Fruit fly (Drosophila melanogaster) whole organism, embryonic: Measurements from ENCODE around the gene CG6788.
A peak's percentile ranks its signal among the peaks of the same experiment; 100 is the strongest.

Experiments
- BEAF-32 ChIP-seq: fragments of 200-800 bp; sonication (Bioruptor generic); optimal IDR thresholded peaks from 3 replicates; lab custom pipeline; 2017; ENCODE audit warnings: missing biosample characterization, missing genetic modification characterization, mild to moderate bottlenecking, moderate library complexity, missing genetic modification reagents
- CG10462 ChIP-seq: fragments of 200-800 bp; sonication (Bioruptor generic); optimal IDR thresholded peaks from 2 replicates; lab custom pipeline; 2016; ENCODE audit warnings: missing biosample characterization, missing genetic modification characterization
- CG13424 ChIP-seq: fragments of 200-800 bp; sonication (Bioruptor generic); optimal IDR thresholded peaks from 2 replicates; lab custom pipeline; 2019; ENCODE audit warnings: missing biosample characterization, mild to moderate bottlenecking, missing genetic modification characterization, moderate library complexity
- CG14441 ChIP-seq: fragments of 200-800 bp; sonication (Bioruptor generic); IDR thresholded peaks from 2 replicates; pipeline ENCODE4 v1.3.6; 2022; ENCODE audit warnings: missing biosample characterization, missing genetic modification characterization
- CG14710 ChIP-seq: fragments of 200-800 bp; sonication (Bioruptor generic); optimal IDR thresholded peaks from 3 replicates; lab custom pipeline; 2019; ENCODE audit warnings: missing biosample characterization, mild to moderate bottlenecking, missing genetic modification characterization, moderate library complexity
- CG15011 ChIP-seq: fragments of 200-800 bp; sonication (Bioruptor generic); optimal IDR thresholded peaks from 3 replicates; lab custom pipeline; 2018; ENCODE audit warnings: missing biosample characterization, mild to moderate bottlenecking, missing genetic modification characterization
- CG1603 ChIP-seq: fragments of 200-800 bp; sonication (Bioruptor generic); optimal IDR thresholded peaks from 2 replicates; lab custom pipeline; 2019; ENCODE audit warnings: missing biosample characterization, mild to moderate bottlenecking, missing genetic modification characterization, moderate library complexity
- CG18599 ChIP-seq: fragments of 200-800 bp; sonication (Bioruptor generic); optimal IDR thresholded peaks from 3 replicates; lab custom pipeline; 2017; ENCODE audit warnings: missing biosample characterization, missing genetic modification characterization, mild to moderate bottlenecking, moderate library complexity, missing genetic modification reagents
- CG2116 ChIP-seq: fragments of 200-800 bp; sonication (Bioruptor generic); optimal IDR thresholded peaks from 3 replicates; lab custom pipeline; 2018; ENCODE audit warnings: missing biosample characterization, mild to moderate bottlenecking, missing genetic modification characterization
- CG2120 ChIP-seq: fragments of 200-800 bp; sonication (Bioruptor generic); optimal IDR thresholded peaks from 3 replicates; lab custom pipeline; 2016; ENCODE audit warnings: missing biosample characterization, missing genetic modification characterization
- CG34376 ChIP-seq: fragments of 200-800 bp; sonication (Bioruptor generic); optimal IDR thresholded peaks from 2 replicates; lab custom pipeline; 2018; ENCODE audit warnings: missing biosample characterization, mild to moderate bottlenecking, missing genetic modification characterization
- CG4360 ChIP-seq: fragments of 200-800 bp; sonication (Bioruptor generic); IDR thresholded peaks from 2 replicates; pipeline ENCODE4 v1.3.6; 2022; ENCODE audit warnings: missing biosample characterization, missing genetic modification characterization
- CG8089 ChIP-seq: fragments of 200-800 bp; sonication (Bioruptor generic); optimal IDR thresholded peaks from 3 replicates; lab custom pipeline; 2016; ENCODE audit warnings: missing biosample characterization, missing genetic modification characterization
- CG8388 ChIP-seq: fragments of 200-800 bp; sonication (Bioruptor generic); optimal IDR thresholded peaks from 2 replicates; lab custom pipeline; 2019; ENCODE audit warnings: missing biosample characterization, mild to moderate bottlenecking, missing genetic modification characterization, moderate library complexity
- CG9797 ChIP-seq: fragments of 200-800 bp; sonication (Bioruptor generic); optimal IDR thresholded peaks from 3 replicates; lab custom pipeline; 2018; ENCODE audit warnings: missing biosample characterization, mild to moderate bottlenecking, missing genetic modification characterization
- CrebB ChIP-seq: fragments of 200-800 bp; sonication (Bioruptor generic); optimal IDR thresholded peaks from 3 replicates; lab custom pipeline; 2018; ENCODE audit warnings: missing biosample characterization, mild to moderate bottlenecking, missing genetic modification characterization
- Doc3 ChIP-seq: fragments of 200-800 bp; sonication (Bioruptor generic); IDR thresholded peaks from 3 replicates; pipeline ENCODE4 v1.3.6; 2022; ENCODE audit warnings: missing biosample characterization, missing genetic modification characterization; ENCODE audit not compliant: partially characterized antibody
- Dp ChIP-seq: fragments of 200-800 bp; sonication (Bioruptor generic); optimal IDR thresholded peaks from 2 replicates; lab custom pipeline; 2018; ENCODE audit warnings: missing biosample characterization, mild to moderate bottlenecking, missing genetic modification characterization, moderate library complexity
- Elba2 ChIP-seq: fragments of 200-800 bp; sonication (Bioruptor generic); optimal IDR thresholded peaks from 3 replicates; lab custom pipeline; 2016; ENCODE audit warnings: missing biosample characterization, missing genetic modification characterization
- Ets97D ChIP-seq: fragments of 200-800 bp; sonication (Bioruptor generic); optimal IDR thresholded peaks from 3 replicates; lab custom pipeline; 2016; ENCODE audit warnings: missing biosample characterization, missing genetic modification characterization
- Fer2 ChIP-seq: fragments of 200-800 bp; sonication (Bioruptor generic); optimal IDR thresholded peaks from 2 replicates; lab custom pipeline; 2018; ENCODE audit warnings: missing biosample characterization, mild to moderate bottlenecking, missing genetic modification characterization, moderate library complexity
- Hsf ChIP-seq: fragments of 200-800 bp; sonication (Bioruptor generic); optimal IDR thresholded peaks from 3 replicates; lab custom pipeline; 2016; ENCODE audit warnings: missing biosample characterization, missing genetic modification characterization
- Lpt ChIP-seq: fragments of >200 bp; optimal IDR thresholded peaks from 2 replicates; lab custom pipeline; 2018; ENCODE audit warnings: missing biosample characterization, missing genetic modification characterization
- Mad ChIP-seq: fragments of 200-800 bp; sonication (Bioruptor generic); optimal IDR thresholded peaks from 2 replicates; lab custom pipeline; 2016; ENCODE audit warnings: missing biosample characterization, missing genetic modification characterization
- Max ChIP-seq: fragments of 200-800 bp; sonication (Bioruptor generic); optimal IDR thresholded peaks from 2 replicates; lab custom pipeline; 2016; ENCODE audit warnings: missing biosample characterization, mild to moderate bottlenecking, missing genetic modification characterization
- PHDP ChIP-seq: fragments of 200-800 bp; sonication (Bioruptor generic); optimal IDR thresholded peaks from 3 replicates; lab custom pipeline; 2018; ENCODE audit warnings: missing biosample characterization, mild to moderate bottlenecking, missing genetic modification characterization, moderate library complexity
- Sin3A ChIP-seq: fragments of >200 bp; optimal IDR thresholded peaks from 2 replicates; lab custom pipeline; 2018
- Xbp1 ChIP-seq: fragments of 200-800 bp; sonication (Bioruptor generic); optimal IDR thresholded peaks from 3 replicates; lab custom pipeline; 2016; ENCODE audit warnings: missing biosample characterization, mild to moderate bottlenecking, missing genetic modification characterization
- Xrp1 ChIP-seq: fragments of 200-800 bp; sonication (Bioruptor generic); IDR thresholded peaks from 2 replicates; pipeline ENCODE4 v1.3.6; 2022; ENCODE audit warnings: missing biosample characterization, missing genetic modification characterization
- aop ChIP-seq: fragments of 200-800 bp; sonication (Bioruptor generic); IDR thresholded peaks from 2 replicates; pipeline ENCODE4 v1.3.6; 2022; ENCODE audit warnings: missing biosample characterization, missing genetic modification characterization
- dm ChIP-seq: fragments of 200-800 bp; sonication (Bioruptor generic); optimal IDR thresholded peaks from 3 replicates; lab custom pipeline; 2016; ENCODE audit warnings: missing biosample characterization, missing genetic modification characterization
- en ChIP-seq: fragments of 200-800 bp; sonication (Bioruptor generic); optimal IDR thresholded peaks from 2 replicates; lab custom pipeline; 2016; ENCODE audit warnings: missing biosample characterization, missing genetic modification characterization
- gem ChIP-seq: fragments of 200-800 bp; sonication (Bioruptor generic); optimal IDR thresholded peaks from 2 replicates; lab custom pipeline; 2019; ENCODE audit warnings: missing biosample characterization, mild to moderate bottlenecking, missing genetic modification characterization, moderate library complexity
- hkb ChIP-seq, 2 experiments: fragments of 200-800 bp in 1 of 2; fragments of >200 bp in 1 of 2; sonication (Bioruptor generic) in 1 of 2; IDR thresholded peaks in 1 of 2; optimal IDR thresholded peaks in 1 of 2; 2 replicates each; pipeline versions ENCODE4 v1.3.6 to Lab custom; 2017 to 2022; ENCODE audit warnings: missing biosample characterization in 1 of 2, missing genetic modification characterization in 1 of 2
- lola ChIP-seq, 3 experiments: fragments of >200 bp in 2 of 3; fragments of 200-800 bp in 1 of 3; sonication (Bioruptor generic) in 1 of 3; optimal IDR thresholded peaks; 2 replicates each; lab custom pipeline; 2017 to 2019; ENCODE audit warnings: missing biosample characterization in 3 of 3, missing genetic modification characterization in 3 of 3, mild to moderate bottlenecking in 1 of 3, moderate library complexity in 1 of 3
- nau ChIP-seq: fragments of 200-800 bp; sonication (Bioruptor generic); optimal IDR thresholded peaks from 3 replicates; lab custom pipeline; 2017; ENCODE audit warnings: missing biosample characterization, mild to moderate bottlenecking, missing genetic modification characterization, missing genetic modification reagents
- pb ChIP-seq: fragments of 200-800 bp; sonication (Bioruptor generic); optimal IDR thresholded peaks from 3 replicates; lab custom pipeline; 2016; ENCODE audit warnings: missing biosample characterization, missing genetic modification characterization
- phol ChIP-seq: fragments of 200-800 bp; sonication (Bioruptor generic); optimal IDR thresholded peaks from 3 replicates; lab custom pipeline; 2018; ENCODE audit warnings: missing biosample characterization, mild to moderate bottlenecking, missing genetic modification characterization, moderate library complexity
- psq ChIP-seq: fragments of 200-800 bp; sonication (Bioruptor generic); optimal IDR thresholded peaks from 2 replicates; lab custom pipeline; 2017; ENCODE audit warnings: missing biosample characterization, missing genetic modification characterization
- pzg ChIP-seq: fragments of 200-800 bp; sonication (Bioruptor generic); optimal IDR thresholded peaks from 3 replicates; lab custom pipeline; 2018; ENCODE audit warnings: missing biosample characterization, mild to moderate bottlenecking, missing genetic modification characterization, moderate library complexity
- row ChIP-seq: fragments of 200-800 bp; sonication (Bioruptor generic); IDR thresholded peaks from 3 replicates; pipeline ENCODE4 v1.3.6; 2022; ENCODE audit warnings: missing biosample characterization, missing genetic modification characterization
- sc ChIP-seq, 3 experiments: fragments of >200 bp in 2 of 3; fragments of 200-800 bp in 1 of 3; sonication (Bioruptor generic) in 1 of 3; optimal IDR thresholded peaks; 2 replicates in 2 of 3; 3 replicates in 1 of 3; lab custom pipeline; 2017; ENCODE audit warnings: mild to moderate bottlenecking in 1 of 3, missing biosample characterization in 1 of 3, missing genetic modification characterization in 1 of 3, missing genetic modification reagents in 1 of 3
- sim ChIP-seq: fragments of 200-800 bp; sonication (Bioruptor generic); IDR thresholded peaks from 2 replicates; pipeline ENCODE4 v1.3.6; 2022; ENCODE audit warnings: missing biosample characterization, missing genetic modification characterization
- sisA ChIP-seq: fragments of 200-800 bp; sonication (Bioruptor generic); IDR thresholded peaks from 2 replicates; pipeline ENCODE4 v1.3.6; 2022; ENCODE audit warnings: missing biosample characterization, missing genetic modification characterization
- slbo ChIP-seq: fragments of 200-800 bp; sonication (Bioruptor generic); IDR thresholded peaks from 2 replicates; pipeline ENCODE4 v1.3.6; 2022; ENCODE audit warnings: missing biosample characterization, missing genetic modification characterization
- sna ChIP-seq: fragments of 200-800 bp; sonication (Bioruptor generic); IDR thresholded peaks from 2 replicates; pipeline ENCODE4 v1.3.6; 2022; ENCODE audit warnings: missing biosample characterization, missing genetic modification characterization; ENCODE audit not compliant: partially characterized antibody
- stwl ChIP-seq: fragments of 200-800 bp; sonication (Bioruptor generic); optimal IDR thresholded peaks from 3 replicates; lab custom pipeline; 2018; ENCODE audit warnings: missing biosample characterization, mild to moderate bottlenecking, missing genetic modification characterization, moderate library complexity
- ttk ChIP-seq: fragments of 200-800 bp; sonication (Bioruptor generic); IDR thresholded peaks from 2 replicates; pipeline ENCODE4 v2.1.2; 2022; ENCODE audit warnings: missing biosample characterization, missing genetic modification characterization
- unc-4 ChIP-seq: fragments of 200-800 bp; sonication (Bioruptor generic); IDR thresholded peaks from 2 replicates; pipeline ENCODE4 v1.3.6; 2022; ENCODE audit warnings: missing biosample characterization, missing genetic modification characterization; ENCODE audit not compliant: partially characterized antibody
- zen ChIP-seq: fragments of 200-800 bp; sonication (Bioruptor generic); optimal IDR thresholded peaks from 3 replicates; lab custom pipeline; 2018; ENCODE audit warnings: missing biosample characterization, mild to moderate bottlenecking, missing genetic modification characterization, moderate library complexity

CG6788 gene

dm6 chrX:17860711-17861110 lies 27.3 kb upstream of the CG6788 start, which contains the start of the genes Arp8 and CG6769 (continued):
- peak; percentile 53 for TF ChIP-seq CG2116 (GFP tag; lab: Kevin White, UChicago)
- peak; percentile 42 for TF ChIP-seq stwl (tag; lab: Kevin White, UChicago)
- TF ChIP-seq dm: peak; percentile 47
- TF ChIP-seq ttk (GFP tag; lab: Robert Waterston, UW): no peak
- 0 out of 2 replicates have a peak, but pooled peaks have one; percentile 18 for TF ChIP-seq unc-4 (GFP tag; lab: Robert Waterston, UW)
- TF ChIP-seq BEAF-32 (GFP tag; lab: Kevin White, UChicago): peak; percentile 43
- TF ChIP-seq CG2120 (GFP tag; lab: Kevin White, UChicago): peak; percentile 41
- peak; percentile 4 for TF ChIP-seq zen (tag; lab: Kevin White, UChicago)
- peak; percentile 14 for TF ChIP-seq Dp (GFP tag; lab: Kevin White, UChicago)
- TF ChIP-seq Mad (GFP tag; lab: Kevin White, UChicago): no peak
- peak; percentile 40 for TF ChIP-seq gem
- peak; percentile 46 for TF ChIP-seq pzg (GFP tag; lab: Kevin White, UChicago)
- TF ChIP-seq Xbp1: peak; percentile 6
- TF ChIP-seq sna (GFP tag; lab: Robert Waterston, UW): no peak
- peak; percentile 64 for TF ChIP-seq row
- peak; percentile 36 for TF ChIP-seq Sin3A (lab: Kevin White, UChicago)
- TF ChIP-seq PHDP: peak; percentile 2
- peak; percentile 6 for TF ChIP-seq CG13424 (tag; lab: Kevin White, UChicago)
- peak in 1 of 3 experiments; percentile 33 for TF ChIP-seq lola (GFP tag; optimal IDR thresholded peaks at IDR 0.05; lab: Kevin White, UChicago)
- no peak for TF ChIP-seq CG10462 (GFP tag; lab: Kevin White, UChicago)
- TF ChIP-seq Doc3: no peak
- TF ChIP-seq Hsf (GFP tag; lab: Kevin White, UChicago): peak; percentile 20
- no peak for TF ChIP-seq CG8089 (GFP tag; lab: Kevin White, UChicago)
- peak; percentile 15 for TF ChIP-seq Ets97D
- TF ChIP-seq Xrp1: 0 out of 2 replicates have a peak, but pooled peaks have one; percentile 14
- TF ChIP-seq slbo (GFP tag; lab: Robert Waterston, UW): no peak
- TF ChIP-seq CG9797 (GFP tag; lab: Kevin White, UChicago): peak; percentile 80
- peak; percentile 27; the same call in 1 of the 2 replicates for TF ChIP-seq CG4360
- TF ChIP-seq Max: peak; percentile 72
- no peak for TF ChIP-seq CG18599 (GFP tag; lab: Kevin White, UChicago)
- peak; percentile 11 for TF ChIP-seq CG8388 (GFP tag; lab: Kevin White, UChicago)
- TF ChIP-seq aop (GFP tag; lab: Robert Waterston, UW): no peak

- TF ChIP-seq CG34376 (GFP tag; lab: Kevin White, UChicago) (no peak), sim (GFP tag; lab: Robert Waterston, UW) (no peak), CrebB (tag; lab: Kevin White, UChicago) (no peak), sisA (GFP tag; lab: Robert Waterston, UW) (no peak), CG15011 (GFP tag; lab: Kevin White, UChicago) (no peak), en (GFP tag; lab: Kevin White, UChicago) (no peak), hkb (optimal IDR thresholded peaks at IDR 0.05; lab: Kevin White, UChicago) (no peak), hkb (GFP tag; IDR thresholded peaks at IDR 0.05; lab: Robert Waterston, UW) (peak; percentile 30; the same call in 1 of the 2 replicates), Lpt (GFP tag; lab: Kevin White, UChicago) (no peak), sc (optimal IDR thresholded peaks at IDR 0.05; lab: Kevin White, UChicago) (no peak), sc (GFP tag; optimal IDR thresholded peaks at IDR 0.05; lab: Kevin White, UChicago) (no peak), lola (GFP tag; optimal IDR thresholded peaks at IDR 0.05; lab: Kevin White, UChicago) (no peak), phol (peak; percentile 53), pb (GFP tag; lab: Kevin White, UChicago) (no peak), CG1603 (tag; lab: Kevin White, UChicago) (peak; percentile 33), CG14441 (GFP tag; lab: Robert Waterston, UW) (no peak), psq (GFP tag; lab: Kevin White, UChicago) (no peak), CG14710 (peak; percentile 18), nau (GFP tag; lab: Kevin White, UChicago) (no peak), Elba2 (GFP tag; lab: Kevin White, UChicago) (peak; percentile 16), Ets97D (peak; percentile 62), Fer2 (no peak)
Measured at dm6 chrX:17865103-17865502, 22.9 kb upstream of the CG6788 start.
